Fruit fly (Drosophila melanogaster): ENCODE data around the gene CG7582.

- no peak for TF ChIP-seq Myc (optimal IDR thresholded peaks at IDR 0.05)
- TF ChIP-seq h (optimal IDR thresholded peaks at IDR 0.05): peak; percentile 99
- no peak for TF ChIP-seq Sin3A (optimal IDR thresholded peaks at IDR 0.05)
- TF ChIP-seq insv (optimal IDR thresholded peaks at IDR 0.05): no peak
- no peak for TF ChIP-seq psq (optimal IDR thresholded peaks at IDR 0.05)
Observed at dm6 chr3R:29716782-29717317, 34.8 kb upstream of the CG7582 start, which contains the start of gene Obp99b.
